Fruit fly (Drosophila melanogaster): ENCODE results near the gene Acyp2.

Gene Acyp2

DNA sequence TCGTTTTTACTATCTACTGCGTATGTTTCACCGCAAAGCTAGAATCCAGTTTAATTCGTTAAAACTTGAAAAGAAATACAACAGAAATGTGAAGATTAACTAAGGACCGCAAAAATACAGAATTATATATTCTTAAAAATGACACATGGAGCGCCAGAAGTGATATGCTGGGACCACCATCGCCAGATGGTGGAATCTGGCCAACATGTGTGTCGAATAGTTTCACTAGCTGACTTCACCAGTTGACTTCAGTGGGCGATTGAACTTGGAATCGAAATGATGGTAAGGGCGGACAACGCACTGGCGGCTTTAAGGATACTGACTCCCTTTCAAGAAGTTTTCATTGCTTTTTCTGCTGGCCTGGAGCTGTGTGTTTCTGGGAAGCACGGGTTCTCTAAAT lies 9.5 kb downstream of the Acyp2 start, which contains the start of gene CG9593:
TSS of gene CG9593 (plus strand) at position 270 of the 400 bp plus-strand sequence.
- TF ChIP-seq CG13204 (GFP tag; optimal IDR thresholded peaks at IDR 0.05) (no peak), CG12605 (GFP tag; IDR thresholded peaks at IDR 0.05) (no peak), gl (tag; optimal IDR thresholded peaks at IDR 0.05) (no peak), Pif1B (GFP tag; optimal IDR thresholded peaks at IDR 0.05) (no peak), EcR (GFP tag; optimal IDR thresholded peaks at IDR 0.05) (no peak), CG17806 (tag; optimal IDR thresholded peaks at IDR 0.05) (no peak), Snoo (tag; optimal IDR thresholded peaks at IDR 0.05) (no peak), CG8159 (tag; optimal IDR thresholded peaks at IDR 0.05) (no peak), rn (GFP tag; IDR thresholded peaks at IDR 0.05) (no peak), D1 (tag; optimal IDR thresholded peaks at IDR 0.05) (no peak), CG15710 (tag; optimal IDR thresholded peaks at IDR 0.05) (no peak), CG8301 (tag; optimal IDR thresholded peaks at IDR 0.05) (no peak), Pif1A (GFP tag; optimal IDR thresholded peaks at IDR 0.05) (no peak), CG32121 (GFP tag; IDR thresholded peaks at IDR 0.05) (no peak), Ets98B (GFP tag; IDR thresholded peaks at IDR 0.05) (no peak)

DNA sequence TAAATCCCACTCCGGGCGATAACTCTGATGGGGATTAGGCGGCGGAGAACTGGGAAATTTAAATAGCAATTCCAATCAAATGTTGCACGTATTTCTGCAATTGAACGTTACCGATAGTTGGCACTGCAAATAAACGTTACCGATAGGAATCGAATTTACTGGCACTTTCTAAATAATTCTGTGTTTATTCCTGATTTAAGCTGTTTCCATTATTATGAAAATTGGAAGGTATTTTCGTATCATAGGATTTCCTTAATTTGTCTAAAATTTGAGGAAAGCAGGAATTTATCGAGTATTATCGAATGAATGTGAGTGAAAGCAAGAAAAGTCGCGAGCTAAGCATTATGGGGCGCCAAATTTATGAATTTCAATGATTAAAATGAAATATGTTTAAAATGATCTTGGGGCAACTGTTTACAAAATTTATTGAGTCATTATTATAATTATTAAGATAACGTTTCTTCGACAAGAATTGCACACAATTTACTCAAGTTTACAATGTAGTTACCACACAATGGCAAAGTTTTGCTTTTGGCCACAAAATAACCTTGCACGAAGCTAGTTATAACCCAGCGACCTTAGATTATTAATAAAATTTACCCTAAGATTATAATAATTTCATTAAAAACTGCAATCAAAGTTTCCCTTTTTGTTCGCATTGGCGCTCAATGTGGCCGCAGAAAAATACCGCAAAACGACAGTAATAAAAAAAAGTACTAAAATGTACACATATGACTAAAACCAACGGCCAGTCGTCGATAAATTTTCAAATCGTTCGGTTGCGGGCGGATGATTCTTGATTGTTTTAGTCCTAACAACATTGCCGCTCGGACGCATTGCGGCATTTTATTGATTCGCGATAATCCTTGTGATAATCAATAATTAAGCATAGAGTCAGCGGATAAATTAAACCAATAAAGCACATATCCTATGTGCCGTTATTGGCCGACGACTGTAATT lies 11.3 kb downstream of the Acyp2 start, which contains the start of gene alpha-Man-IIb:
TSS of gene alpha-Man-IIb (plus strand) at position 747 of the 960 bp plus-strand sequence.
- TF ChIP-seq Ets98B (GFP tag; IDR thresholded peaks at IDR 0.05) (peak; percentile 19; the same call in 1 of the 2 replicates), rn (GFP tag; IDR thresholded peaks at IDR 0.05) (no peak), CG4496 (GFP tag; IDR thresholded peaks at IDR 0.05) (0 out of 3 replicates have a peak, but pooled peaks have one; percentile 40)

DNA sequence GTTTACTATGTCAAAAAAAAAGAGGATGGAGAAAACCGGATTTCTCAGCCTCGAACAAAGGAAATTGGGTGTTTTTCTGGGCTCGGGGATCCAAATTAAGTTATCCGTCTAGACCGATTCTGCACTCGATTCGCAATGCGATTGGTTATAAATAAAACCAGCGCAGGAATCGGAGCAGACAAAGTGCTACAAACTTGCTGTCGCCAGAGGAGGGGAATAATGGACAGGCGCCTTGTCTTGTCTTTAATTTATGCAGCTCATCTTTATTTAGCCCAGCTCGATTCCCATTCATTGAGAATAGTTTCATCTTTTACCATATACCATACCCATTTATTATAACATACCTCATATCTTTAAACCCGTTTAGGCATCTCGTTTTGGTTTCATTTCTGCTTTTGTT lies 12.2 kb downstream of the Acyp2 start:
- no peak for TF ChIP-seq CG10348 (GFP tag; IDR thresholded peaks at IDR 0.05)
- no peak for TF ChIP-seq EcR (GFP tag; optimal IDR thresholded peaks at IDR 0.05)
- TF ChIP-seq CG34367 (tag; optimal IDR thresholded peaks at IDR 0.05), result no peak
- TF ChIP-seq CG4496 (GFP tag; IDR thresholded peaks at IDR 0.05), result no peak
- no peak for TF ChIP-seq CG9948 (tag; optimal IDR thresholded peaks at IDR 0.05)
- TF ChIP-seq Ets98B (GFP tag; IDR thresholded peaks at IDR 0.05), result no peak
- TF ChIP-seq Pif1A (GFP tag; optimal IDR thresholded peaks at IDR 0.05), result no peak
- TF ChIP-seq CG8301 (tag; optimal IDR thresholded peaks at IDR 0.05), result no peak
- no peak for TF ChIP-seq CG17806 (tag; optimal IDR thresholded peaks at IDR 0.05)
- no peak for TF ChIP-seq D1 (tag; optimal IDR thresholded peaks at IDR 0.05)
- no peak for TF ChIP-seq CG14655 (GFP tag; optimal IDR thresholded peaks at IDR 0.05)
- TF ChIP-seq Snoo (tag; optimal IDR thresholded peaks at IDR 0.05), result no peak
- no peak for TF ChIP-seq rn (GFP tag; IDR thresholded peaks at IDR 0.05)

DNA sequence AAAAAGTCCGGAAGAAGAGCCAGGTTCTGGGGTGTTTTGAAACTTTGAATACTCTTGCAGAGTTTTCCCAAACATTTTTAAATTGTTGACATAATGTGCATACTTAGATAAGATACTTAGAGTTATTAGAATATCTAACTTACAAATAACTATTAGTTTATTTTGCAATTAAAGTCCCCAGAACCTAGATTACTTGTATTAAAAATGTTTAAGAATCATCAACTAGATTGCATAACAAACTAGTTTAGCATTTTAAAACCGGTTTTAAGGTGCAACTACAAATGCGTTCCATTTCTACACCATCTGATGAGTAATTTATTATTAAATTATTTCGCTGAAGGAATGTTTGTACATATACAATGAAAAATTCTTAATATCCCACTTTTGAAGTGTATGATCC lies 13.9 kb downstream of the Acyp2 start:
- TF ChIP-seq CG32121 (GFP tag; IDR thresholded peaks at IDR 0.05) (no peak), Pif1A (GFP tag; optimal IDR thresholded peaks at IDR 0.05) (no peak), CG8159 (tag; optimal IDR thresholded peaks at IDR 0.05) (peak; percentile 10), Snoo (tag; optimal IDR thresholded peaks at IDR 0.05) (peak; percentile 0), CG8301 (tag; optimal IDR thresholded peaks at IDR 0.05) (peak; percentile 52), Pif1B (GFP tag; optimal IDR thresholded peaks at IDR 0.05) (no peak)

DNA sequence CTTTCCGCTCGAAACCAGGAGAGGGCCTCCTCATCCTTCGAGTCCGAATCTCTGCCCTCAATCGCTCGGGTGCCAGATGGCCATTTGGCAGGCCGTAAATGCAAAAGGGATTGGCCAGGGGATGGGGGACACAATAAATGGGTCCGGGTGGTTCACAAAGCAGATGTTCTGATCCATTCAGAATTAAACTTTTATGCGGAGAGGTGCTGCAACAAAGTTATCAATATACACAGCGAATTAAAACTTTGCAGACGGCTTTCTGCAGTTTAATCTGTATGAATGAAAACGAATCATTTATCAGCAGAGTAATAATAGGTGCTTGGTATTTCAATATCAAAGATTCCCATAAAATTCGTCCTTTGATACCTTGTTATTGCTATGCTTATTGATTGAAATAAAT lies 14.8 kb downstream of the Acyp2 start:
- TF ChIP-seq CG10348 (GFP tag; IDR thresholded peaks at IDR 0.05) (no peak), Pif1B (GFP tag; optimal IDR thresholded peaks at IDR 0.05) (no peak), fd96Ca (GFP tag; IDR thresholded peaks at IDR 0.05) (no peak), CG4496 (GFP tag; IDR thresholded peaks at IDR 0.05) (no peak), CG14655 (GFP tag; optimal IDR thresholded peaks at IDR 0.05) (no peak), Pif1A (GFP tag; optimal IDR thresholded peaks at IDR 0.05) (no peak), Snoo (tag; optimal IDR thresholded peaks at IDR 0.05) (peak; percentile 15)

DNA sequence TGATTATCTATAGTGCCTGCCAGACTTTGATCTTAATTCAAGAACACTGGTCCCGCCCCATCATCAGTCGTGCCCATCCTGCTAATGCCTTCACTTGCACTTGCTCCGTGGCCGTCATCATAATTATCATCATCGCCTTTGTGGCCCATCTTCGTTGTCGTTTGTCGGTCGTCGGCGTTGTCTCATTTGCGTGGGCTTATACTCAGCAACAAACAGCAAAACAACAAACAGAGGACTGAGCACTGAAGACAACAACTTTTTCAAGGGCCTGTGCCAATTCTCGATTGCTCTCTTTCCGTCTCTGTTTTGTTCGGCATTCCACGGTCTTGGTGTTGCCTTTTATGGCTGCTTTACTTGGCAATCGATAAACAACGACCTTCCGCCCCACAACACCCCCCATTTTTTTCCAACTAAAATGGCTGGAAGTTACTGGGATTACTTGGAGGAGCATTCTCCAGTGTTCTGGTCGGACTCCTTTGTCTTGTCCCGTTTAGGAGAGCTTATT lies 15.4 kb downstream of the Acyp2 start:
- TF ChIP-seq CG34367 (tag; optimal IDR thresholded peaks at IDR 0.05), result no peak
- TF ChIP-seq rn (GFP tag; IDR thresholded peaks at IDR 0.05), result no peak
- no peak for TF ChIP-seq CG10348 (GFP tag; IDR thresholded peaks at IDR 0.05)
- no peak for TF ChIP-seq CG8159 (tag; optimal IDR thresholded peaks at IDR 0.05)
- TF ChIP-seq D1 (tag; optimal IDR thresholded peaks at IDR 0.05), result no peak
- TF ChIP-seq CG9948 (tag; optimal IDR thresholded peaks at IDR 0.05), result no peak
- no peak for TF ChIP-seq CG13204 (GFP tag; optimal IDR thresholded peaks at IDR 0.05)
- peak; percentile 30 for TF ChIP-seq gl (tag; optimal IDR thresholded peaks at IDR 0.05)
- peak; percentile 64 for TF ChIP-seq EcR (GFP tag; optimal IDR thresholded peaks at IDR 0.05)
- TF ChIP-seq Pif1B (GFP tag; optimal IDR thresholded peaks at IDR 0.05), result no peak
- no peak for TF ChIP-seq Snoo (tag; optimal IDR thresholded peaks at IDR 0.05)
